Worm (Caenorhabditis elegans) whole organism, L4 larva: Measurements from ENCODE around the gene nlp-80.

ENCODE experiments used
- D1046.2 ChIP-seq: fragments of 200-800 bp; sonication (Bioruptor generic); IDR thresholded peaks from 2 replicates; pipeline ENCODE4 v1.3.6; 2022; ENCODE audit warnings: missing genetic modification characterization, missing compliant biosample characterization
- F10B5.3 ChIP-seq: sonication (generic microtip); optimal IDR thresholded peaks from 2 replicates; lab custom pipeline; 2016; ENCODE audit warnings: mild to moderate bottlenecking, missing genetic modification characterization, missing compliant biosample characterization
- F26F4.8 ChIP-seq: fragments of 200-800 bp; sonication (Bioruptor generic); conservative IDR thresholded peaks from 2 replicates; pipeline ENCODE4 v1.3.6; 2022; ENCODE audit warnings: missing genetic modification characterization, missing compliant biosample characterization
- F49E8.2 ChIP-seq: sonication (generic microtip); optimal IDR thresholded peaks from 2 replicates; lab custom pipeline; 2016; ENCODE audit warnings: missing compliant biosample characterization, mild to moderate bottlenecking, missing genetic modification characterization, borderline replicate concordance
- R02D3.7 ChIP-seq: fragments of 150-350 bp; sonication (generic microtip); optimal IDR thresholded peaks from 3 replicates; lab custom pipeline; 2014; ENCODE audit warnings: missing biosample characterization, missing genetic modification characterization
- T20F7.1 ChIP-seq: fragments of 200-800 bp; sonication (Bioruptor generic); optimal IDR thresholded peaks from 2 replicates; lab custom pipeline; 2018; ENCODE audit warnings: mild to moderate bottlenecking, missing genetic modification characterization, missing compliant biosample characterization
- T26A8.4 ChIP-seq: fragments of 200-800 bp; sonication (Bioruptor generic); IDR thresholded peaks from 2 replicates; pipeline ENCODE4 v1.3.6; 2022; ENCODE audit warnings: missing genetic modification characterization, missing compliant biosample characterization
- Y48G9A.11 ChIP-seq: fragments of 200-800 bp; sonication (Bioruptor generic); IDR thresholded peaks from 2 replicates; pipeline ENCODE4 v1.3.6; 2022; ENCODE audit warnings: missing genetic modification reagents, missing genetic modification characterization, missing compliant biosample characterization
- Y5F2A.4 ChIP-seq: fragments of 200-800 bp; sonication (Bioruptor generic); optimal IDR thresholded peaks from 2 replicates; lab custom pipeline; 2018; ENCODE audit warnings: mild to moderate bottlenecking, missing genetic modification characterization, missing compliant biosample characterization
- Y75B8A.6 ChIP-seq: fragments of 200-800 bp; sonication (Bioruptor generic); IDR thresholded peaks from 2 replicates; pipeline ENCODE4 v1.3.6; 2022; ENCODE audit warnings: missing genetic modification reagents, missing genetic modification characterization, missing compliant biosample characterization
- ZK546.5 ChIP-seq, 2 experiments: sonication (generic microtip); optimal IDR thresholded peaks; 2 replicates each; lab custom pipeline; 2017; ENCODE audit warnings: missing biosample characterization in 2 of 2, missing genetic modification characterization in 2 of 2
- aha-1 ChIP-seq: fragments of 150-350 bp; peaks from one replicate; lab custom pipeline; 2014; ENCODE audit warnings: missing biosample characterization, missing genetic modification characterization
- aly-2 ChIP-seq: sonication (generic microtip); optimal IDR thresholded peaks from 2 replicates; lab custom pipeline; 2018; ENCODE audit warnings: missing biosample characterization, missing genetic modification characterization
- ama-1 ChIP-seq: fragments of 150-350 bp; optimal IDR thresholded peaks from 2 replicates; lab custom pipeline; 2014; ENCODE audit warnings: inconsistent platforms, mixed read lengths
- arid-1 ChIP-seq: fragments of 200-800 bp; sonication (Bioruptor generic); conservative IDR thresholded peaks from 2 replicates; pipeline ENCODE4 v1.3.6; 2022; ENCODE audit warnings: missing genetic modification reagents, missing genetic modification characterization, missing compliant biosample characterization
- ceh-20 ChIP-seq: fragments of 200-800 bp; sonication (Bioruptor generic); IDR thresholded peaks from 2 replicates; pipeline ENCODE4 v1.3.6; 2022; ENCODE audit warnings: missing genetic modification reagents, missing genetic modification characterization, missing compliant biosample characterization
- ceh-28 ChIP-seq: fragments of 150-350 bp; optimal IDR thresholded peaks from 2 replicates; lab custom pipeline; 2014; ENCODE audit warnings: missing biosample characterization, missing genetic modification reagents, missing genetic modification characterization
- ces-1 ChIP-seq: fragments of 150-350 bp; sonication (generic microtip); optimal IDR thresholded peaks from 4 replicates; lab custom pipeline; 2014; ENCODE audit warnings: missing biosample characterization, missing genetic modification reagents, missing genetic modification characterization
- cey-2 ChIP-seq: sonication (generic microtip); optimal IDR thresholded peaks from 3 replicates; lab custom pipeline; 2017; ENCODE audit warnings: missing genetic modification characterization, mild to moderate bottlenecking, missing compliant biosample characterization, antibody characterized with exemption, borderline replicate concordance; ENCODE audit not compliant: insufficient read depth
- ctbp-1 ChIP-seq: fragments of 200-800 bp; sonication (Bioruptor generic); IDR thresholded peaks from 2 replicates; pipeline ENCODE4 v1.3.6; 2022; ENCODE audit warnings: missing genetic modification reagents, missing genetic modification characterization, missing compliant biosample characterization
- daf-12 ChIP-seq: fragments of 150-350 bp; optimal IDR thresholded peaks from 2 replicates; lab custom pipeline; 2014; ENCODE audit warnings: missing biosample characterization, missing genetic modification reagents, missing genetic modification characterization
- daf-19 ChIP-seq: fragments of 200-800 bp; sonication (Bioruptor generic); conservative IDR thresholded peaks from 2 replicates; pipeline ENCODE4 v1.3.6; 2022; ENCODE audit warnings: missing genetic modification characterization, missing compliant biosample characterization
- daf-8 ChIP-seq: fragments of 200-800 bp; sonication (Bioruptor generic); IDR thresholded peaks from 2 replicates; pipeline ENCODE4 v1.3.6; 2022; ENCODE audit warnings: missing genetic modification characterization, missing compliant biosample characterization
- dmd-8 ChIP-seq: fragments of 200-800 bp; sonication (Bioruptor generic); IDR thresholded peaks from 2 replicates; pipeline ENCODE4 v1.3.6; 2022; ENCODE audit warnings: missing genetic modification characterization, missing compliant biosample characterization
- dpl-1 ChIP-seq: fragments of 150-350 bp; optimal IDR thresholded peaks from 2 replicates; lab custom pipeline; 2014; ENCODE audit warnings: missing biosample characterization, missing genetic modification reagents, missing genetic modification characterization
- dve-1 ChIP-seq: sonication (generic microtip); optimal IDR thresholded peaks from 2 replicates; lab custom pipeline; 2017; ENCODE audit warnings: antibody characterized with exemption, mild to moderate bottlenecking, missing genetic modification characterization, missing compliant biosample characterization; ENCODE audit not compliant: insufficient read depth
- gei-8 ChIP-seq: fragments of 200-800 bp; sonication (Bioruptor generic); optimal IDR thresholded peaks from 2 replicates; lab custom pipeline; 2018; ENCODE audit warnings: mild to moderate bottlenecking, missing genetic modification characterization, missing compliant biosample characterization
- hif-1 ChIP-seq, 2 experiments: sonication (generic microtip); optimal IDR thresholded peaks; 2 replicates each; lab custom pipeline; 2016 to 2017; ENCODE audit warnings: missing compliant biosample characterization in 2 of 2, missing genetic modification characterization in 2 of 2, missing genetic modification reagents in 2 of 2, missing genotype in 2 of 2, mild to moderate bottlenecking in 1 of 2
- hlh-30 ChIP-seq: sonication (generic microtip); optimal IDR thresholded peaks from 2 replicates; lab custom pipeline; 2017; ENCODE audit warnings: antibody characterized with exemption, mild to moderate bottlenecking, missing genetic modification characterization, missing compliant biosample characterization; ENCODE audit not compliant: insufficient read depth
- jun-1 ChIP-seq: fragments of 150-350 bp; optimal IDR thresholded peaks from 2 replicates; lab custom pipeline; 2014; ENCODE audit warnings: missing biosample characterization, missing genetic modification reagents, missing genetic modification characterization
- lim-7 ChIP-seq: fragments of 200-800 bp; sonication (Bioruptor generic); IDR thresholded peaks from 2 replicates; pipeline ENCODE4 v1.3.6; 2022; ENCODE audit warnings: missing genetic modification characterization, missing compliant biosample characterization
- lin-13 ChIP-seq: fragments of 150-350 bp; optimal IDR thresholded peaks from 2 replicates; lab custom pipeline; 2014; ENCODE audit warnings: missing biosample characterization, missing genetic modification reagents, missing genetic modification characterization
- lin-38 ChIP-seq: fragments of 200-800 bp; sonication (Bioruptor generic); IDR thresholded peaks from 2 replicates; pipeline ENCODE4 v1.3.6; 2022; ENCODE audit warnings: missing genetic modification reagents, missing genetic modification characterization, missing compliant biosample characterization
- mep-1 ChIP-seq: fragments of 150-350 bp; sonication (generic microtip); optimal IDR thresholded peaks from 3 replicates; lab custom pipeline; 2014; ENCODE audit warnings: missing biosample characterization, missing genetic modification characterization
- mxl-2 ChIP-seq: fragments of 200-800 bp; sonication (Bioruptor generic); conservative IDR thresholded peaks from 2 replicates; pipeline ENCODE4 v1.3.6; 2022; ENCODE audit warnings: missing genetic modification reagents, missing genetic modification characterization, missing compliant biosample characterization
- nhr-10 ChIP-seq: fragments of 150-350 bp; optimal IDR thresholded peaks from 2 replicates; lab custom pipeline; 2014; ENCODE audit warnings: missing biosample characterization, missing genetic modification characterization
- nhr-102 ChIP-seq: sonication (generic microtip); optimal IDR thresholded peaks from 2 replicates; lab custom pipeline; 2016; ENCODE audit warnings: mild to moderate bottlenecking, missing genetic modification characterization, moderate library complexity, missing compliant biosample characterization
- nhr-25 ChIP-seq: sonication (generic microtip); optimal IDR thresholded peaks from 2 replicates; lab custom pipeline; 2017; ENCODE audit warnings: missing genetic modification characterization, mild to moderate bottlenecking, missing compliant biosample characterization, antibody characterized with exemption, moderate library complexity, borderline replicate concordance; ENCODE audit not compliant: insufficient read depth
- nhr-28 ChIP-seq: fragments of 150-350 bp; optimal IDR thresholded peaks from 2 replicates; lab custom pipeline; 2014; ENCODE audit warnings: missing biosample characterization, missing genetic modification characterization
- nhr-42 ChIP-seq: fragments of 200-800 bp; sonication (Bioruptor generic); IDR thresholded peaks from 2 replicates; pipeline ENCODE4 v1.3.6; 2022; ENCODE audit warnings: missing genetic modification characterization, missing compliant biosample characterization
- nhr-48 ChIP-seq: sonication (generic microtip); optimal IDR thresholded peaks from 2 replicates; lab custom pipeline; 2016; ENCODE audit warnings: mild to moderate bottlenecking, missing genetic modification characterization, missing compliant biosample characterization
- php-3 ChIP-seq: fragments of 200-800 bp; sonication (Bioruptor generic); IDR thresholded peaks from 2 replicates; pipeline ENCODE4 v1.3.6; 2022; ENCODE audit warnings: missing genetic modification reagents, missing genetic modification characterization, missing compliant biosample characterization
- rbr-2 ChIP-seq: sonication (generic microtip); optimal IDR thresholded peaks from 2 replicates; lab custom pipeline; 2016; ENCODE audit warnings: missing genotype, missing genetic modification characterization, missing compliant biosample characterization
- sdz-12 ChIP-seq: fragments of 200-800 bp; sonication (Bioruptor generic); optimal IDR thresholded peaks from 2 replicates; lab custom pipeline; 2018; ENCODE audit warnings: mild to moderate bottlenecking, missing genetic modification characterization, missing compliant biosample characterization
- set-16 ChIP-seq: fragments of 200-800 bp; sonication (Bioruptor generic); IDR thresholded peaks from 2 replicates; pipeline ENCODE4 v1.3.6; 2022; ENCODE audit warnings: missing genetic modification reagents, missing genetic modification characterization, missing compliant biosample characterization
- snpc-1.2 ChIP-seq: fragments of 200-800 bp; sonication (Bioruptor generic); IDR thresholded peaks from 2 replicates; pipeline ENCODE4 v1.3.6; 2022; ENCODE audit warnings: missing genetic modification reagents, missing genetic modification characterization, missing compliant biosample characterization
- spr-1 ChIP-seq: sonication (generic microtip); optimal IDR thresholded peaks from 2 replicates; lab custom pipeline; 2016; ENCODE audit warnings: mild to moderate bottlenecking, missing genetic modification characterization, missing compliant biosample characterization
- vab-7 ChIP-seq: fragments of 200-800 bp; sonication (Bioruptor generic); IDR thresholded peaks from 2 replicates; pipeline ENCODE4 v1.3.6; 2022; ENCODE audit warnings: missing genetic modification reagents, missing genetic modification characterization, missing compliant biosample characterization
- zag-1 ChIP-seq: fragments of 150-350 bp; optimal IDR thresholded peaks from 2 replicates; lab custom pipeline; 2014; ENCODE audit warnings: missing biosample characterization, missing genetic modification characterization
- zfp-2 ChIP-seq: sonication (generic microtip); optimal IDR thresholded peaks from 2 replicates; lab custom pipeline; 2016; ENCODE audit warnings: mild to moderate bottlenecking, missing genetic modification characterization, missing compliant biosample characterization
- zfp-3 ChIP-seq: fragments of 200-800 bp; sonication (Bioruptor generic); conservative IDR thresholded peaks from 2 replicates; pipeline ENCODE4 v1.3.6; 2022; ENCODE audit warnings: missing genetic modification reagents, missing genetic modification characterization, missing compliant biosample characterization
- zip-2 ChIP-seq: fragments of 150-350 bp; optimal IDR thresholded peaks from 2 replicates; lab custom pipeline; 2014; ENCODE audit warnings: missing biosample characterization, missing genetic modification characterization

nlp-80 gene

ce11 chrV:11082475-11082874 is 17.1 kb upstream of the nlp-80 start (continued):
- TF ChIP-seq nhr-102 (tag; lab: Kevin White, UChicago) (no peak), Y75B8A.6 (GFP tag; lab: Robert Waterston, UW) (no peak), cey-2 (tag; lab: Kevin White, UChicago) (no peak), mep-1 (no peak), hif-1 (tag; optimal IDR thresholded peaks at IDR 0.05; lab: Kevin White, UChicago) (no peak), mxl-2 (GFP tag; lab: Robert Waterston, UW) (no peak), F26F4.8 (GFP tag; lab: Robert Waterston, UW) (no peak), nhr-48 (tag; lab: Kevin White, UChicago) (no peak), ctbp-1 (no peak), F49E8.2 (no peak), aly-2 (no peak), arid-1 (no peak), ama-1 (lab: Kevin White, UChicago) (peak; percentile 30), set-16 (GFP tag; lab: Robert Waterston, UW) (no peak), sdz-12 (GFP tag; lab: Kevin White, UChicago) (peak; percentile 21), php-3 (GFP tag; lab: Robert Waterston, UW) (no peak), nhr-42 (GFP tag; lab: Robert Waterston, UW) (no peak), daf-8 (GFP tag; lab: Robert Waterston, UW) (no peak), Y48G9A.11 (GFP tag; lab: Robert Waterston, UW) (no peak), lin-13 (peak; percentile 16), hlh-30 (tag; lab: Kevin White, UChicago) (no peak), jun-1 (tag; lab: Kevin White, UChicago) (no peak), zip-2 (no peak), rbr-2 (tag; lab: Kevin White, UChicago) (no peak), lin-38 (GFP tag; lab: Robert Waterston, UW) (0 out of 2 replicates have a peak, but pooled peaks have one; percentile 7), aha-1 (tag; lab: Kevin White, UChicago) (peak; percentile 94), dmd-8 (0 out of 2 replicates have a peak, but pooled peaks have one; percentile 9), R02D3.7 (tag; lab: Kevin White, UChicago) (no peak), daf-12 (tag; lab: Kevin White, UChicago) (no peak), nhr-28 (tag; lab: Kevin White, UChicago) (peak; percentile 32), vab-7 (GFP tag; lab: Robert Waterston, UW) (no peak), D1046.2 (no peak), gei-8 (no peak), T26A8.4 (GFP tag; lab: Robert Waterston, UW) (peak; percentile 58), nhr-25 (tag; lab: Kevin White, UChicago) (no peak), ceh-20 (GFP tag; lab: Robert Waterston, UW) (no peak; the same call in 1 of the 2 replicates), ZK546.5 (tag; optimal IDR thresholded peaks at IDR 0.05; lab: Kevin White, UChicago) (no peak), zag-1 (tag; lab: Kevin White, UChicago) (no peak), zfp-3 (GFP tag; lab: Robert Waterston, UW) (no peak), nhr-10 (tag; lab: Kevin White, UChicago) (no peak), T20F7.1 (GFP tag; lab: Kevin White, UChicago) (no peak), lim-7 (GFP tag; lab: Robert Waterston, UW) (no peak), Y5F2A.4 (no peak), daf-19 (GFP tag; lab: Robert Waterston, UW) (no peak), dpl-1 (no peak), spr-1 (tag; lab: Kevin White, UChicago) (no peak), ces-1 (GFP tag; lab: Kevin White, UChicago) (no peak), snpc-1.2 (GFP tag; lab: Robert Waterston, UW) (no peak), F10B5.3 (tag; lab: Kevin White, UChicago) (no peak), zfp-2 (no peak), ceh-28 (tag; lab: Kevin White, UChicago) (no peak), dve-1 (tag; lab: Kevin White, UChicago) (peak; percentile 11)
